4 worm cellular contexts compared by ENCODE assay signal in genomic region chrV:12296122-12296521, ce11.
A peak's percentile ranks its signal among the peaks of the same experiment; 100 is the strongest.
TF ChIP-seq lines count a peak whose summit lies in the region.

No protein-coding gene starts in this region.

TF ChIP-seq in whole organism, L1 larva, 84 proteins besides CTCF, POLR2A, EP300 and RAD21:
- TF ChIP-seq pax-3 (tag; optimal IDR thresholded peaks at IDR 0.05; lab: Kevin White, UChicago) (no peak), lin-35 (GFP tag; optimal IDR thresholded peaks at IDR 0.05; lab: Kevin White, UChicago) (peak in 1 of 2 experiments; percentile 7), mef-2 (tag; optimal IDR thresholded peaks at IDR 0.05; lab: Kevin White, UChicago) (no peak), blmp-1 (tag; optimal IDR thresholded peaks at IDR 0.05; lab: Kevin White, UChicago) (no peak), elt-2 (tag; optimal IDR thresholded peaks at IDR 0.05; lab: Kevin White, UChicago) (peak; percentile 65), nhr-28 (tag; optimal IDR thresholded peaks at IDR 0.05; lab: Kevin White, UChicago) (no peak), sox-4 (tag; optimal IDR thresholded peaks at IDR 0.05; lab: Kevin White, UChicago) (no peak)
TF ChIP-seq in whole organism, L1 larva: peak in this region for 2.

TF ChIP-seq in whole organism, L2 larva, 48 proteins besides CTCF, POLR2A, EP300 and RAD21:
- TF ChIP-seq lin-39 (tag; optimal IDR thresholded peaks at IDR 0.05; lab: Kevin White, UChicago) (no peak), gmeb-1 (tag; optimal IDR thresholded peaks at IDR 0.05; lab: Kevin White, UChicago) (peak; percentile 22), ztf-11 (tag; optimal IDR thresholded peaks at IDR 0.05; lab: Kevin White, UChicago) (no peak), fos-1 (tag; optimal IDR thresholded peaks at IDR 0.05; lab: Kevin White, UChicago) (peak; percentile 3)

TF ChIP-seq in whole organism, L3 larva, 47 proteins besides CTCF, POLR2A, EP300 and RAD21:
- no peak for TF ChIP-seq nhr-28 (tag; optimal IDR thresholded peaks at IDR 0.05; lab: Kevin White, UChicago)
- peak; percentile 27 for TF ChIP-seq pqm-1 (tag; optimal IDR thresholded peaks at IDR 0.05; lab: Kevin White, UChicago)
- TF ChIP-seq nhr-11 (tag; optimal IDR thresholded peaks at IDR 0.05; lab: Kevin White, UChicago) = no peak
- no peak for TF ChIP-seq lin-39 (tag; optimal IDR thresholded peaks at IDR 0.05; lab: Kevin White, UChicago)
- no peak for TF ChIP-seq mml-1 (tag; optimal IDR thresholded peaks at IDR 0.05; lab: Kevin White, UChicago)
- peak; percentile 43 for TF ChIP-seq elt-2 (tag; optimal IDR thresholded peaks at IDR 0.05; lab: Kevin White, UChicago)

TF ChIP-seq in whole organism, L4 larva, 104 proteins besides CTCF, POLR2A, EP300 and RAD21:
- TF ChIP-seq tag-97 (GFP tag; IDR thresholded peaks at IDR 0.05; lab: Robert Waterston, UW) (no peak), nhr-77 (tag; optimal IDR thresholded peaks at IDR 0.05; lab: Kevin White, UChicago) (peak; percentile 18), daf-16 (GFP tag; optimal IDR thresholded peaks at IDR 0.05; lab: Kevin White, UChicago) (no peak), daf-16 (tag; optimal IDR thresholded peaks at IDR 0.05; lab: Kevin White, UChicago) (peak; percentile 43), mes-2 (tag; optimal IDR thresholded peaks at IDR 0.05; lab: Kevin White, UChicago; ENCODE audit: poor library complexity, severe bottlenecking) (no peak), set-16 (GFP tag; IDR thresholded peaks at IDR 0.05; lab: Robert Waterston, UW) (no peak), dve-1 (tag; optimal IDR thresholded peaks at IDR 0.05; lab: Kevin White, UChicago; ENCODE audit: insufficient read depth) (peak; percentile 22), zip-11 (GFP tag; IDR thresholded peaks at IDR 0.05; lab: Robert Waterston, UW) (no peak), nhr-28 (tag; optimal IDR thresholded peaks at IDR 0.05; lab: Kevin White, UChicago) (peak; percentile 29), pqm-1 (tag; optimal IDR thresholded peaks at IDR 0.05; lab: Kevin White, UChicago) (peak; percentile 51), dmd-6 (GFP tag; IDR thresholded peaks at IDR 0.05; lab: Robert Waterston, UW) (0 out of 2 replicates have a peak, but pooled peaks have one; percentile 25), unc-130 (GFP tag; optimal IDR thresholded peaks at IDR 0.05; lab: Kevin White, UChicago) (no peak)

Comparison
In these comparisons a context has a peak if more than half of its experiments do, and no peak if none do; other contexts are left out.
1. Of the 29 proteins assayed by ChIP-seq in both whole organism, L4 larva and whole organism, L1 larva: peak only in whole organism, L4 larva: nhr-28, nhr-77 and pqm-1; only in whole organism, L1 larva: none; in both: none; in neither: 26.